Worm (Caenorhabditis elegans) whole organism, L4/young adult: ENCODE data around the gene atf-2.

ENCODE experiments used
- W03F9.2 ChIP-seq: fragments of 150-350 bp; optimal IDR thresholded peaks from 2 replicates; lab custom pipeline; 2014; ENCODE audit warnings: missing biosample characterization, missing genetic modification characterization
- dao-5 ChIP-seq: sonication (generic microtip); optimal IDR thresholded peaks from 2 replicates; lab custom pipeline; 2016; ENCODE audit warnings: missing genotype, missing genetic modification characterization, moderate library complexity, missing compliant biosample characterization
- him-1 ChIP-seq: sonication (generic microtip); optimal IDR thresholded peaks from 2 replicates; lab custom pipeline; 2016; ENCODE audit warnings: missing genotype, missing genetic modification reagents, missing genetic modification characterization, missing compliant biosample characterization

DNA sequence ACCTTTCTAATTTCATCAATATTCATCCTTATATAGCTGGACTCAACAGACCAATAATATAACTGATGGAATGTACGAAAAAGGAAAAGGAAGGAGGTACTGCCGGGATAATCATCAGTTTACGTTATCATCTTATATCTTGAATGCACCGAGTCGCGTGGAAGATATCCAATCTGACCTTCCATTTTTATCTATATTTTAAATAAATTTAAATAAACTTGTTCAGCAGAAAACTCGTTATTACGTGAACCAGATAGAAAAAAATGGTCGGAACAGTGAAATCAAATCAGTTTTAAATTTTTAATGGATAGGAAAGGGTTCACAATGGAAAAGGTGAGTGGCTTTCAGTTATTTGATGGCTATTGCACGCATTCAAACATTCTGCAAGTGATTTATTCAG, 15.1 kb downstream of the atf-2 start, which contains the start of gene pah-1:
- TF ChIP-seq W03F9.2 (tag; lab: Kevin White, UChicago) (no peak), dao-5 (tag; lab: Kevin White, UChicago) (no peak), him-1 (tag; lab: Kevin White, UChicago) (no peak)
